Worm (Caenorhabditis elegans) whole organism, early embryonic: Measurements from ENCODE around the gene eat-17.

ENCODE experiments used
- F13C5.2 ChIP-seq: sonication (generic microtip); optimal IDR thresholded peaks from 2 replicates; lab custom pipeline; 2017; ENCODE audit warnings: mild to moderate bottlenecking, missing genetic modification characterization, inconsistent platforms, missing compliant biosample characterization
- aly-1 ChIP-seq: sonication (generic microtip); optimal IDR thresholded peaks from 2 replicates; lab custom pipeline; 2016; ENCODE audit warnings: missing genetic modification characterization, missing compliant biosample characterization
- ama-1 ChIP-seq: fragments of 150-350 bp; optimal IDR thresholded peaks from 2 replicates; lab custom pipeline; 2014
- ceh-36 ChIP-seq: sonication (generic microtip); optimal IDR thresholded peaks from 2 replicates; lab custom pipeline; 2016; ENCODE audit warnings: missing genetic modification characterization, inconsistent platforms, missing compliant biosample characterization
- ets-7 ChIP-seq: sonication (generic microtip); optimal IDR thresholded peaks from 2 replicates; lab custom pipeline; 2016; ENCODE audit warnings: missing genotype, missing genetic modification characterization, missing compliant biosample characterization
- flt-1 ChIP-seq: fragments of 200-800 bp; sonication (Bioruptor generic); IDR thresholded peaks from 2 replicates; pipeline ENCODE4 v1.3.6; 2022; ENCODE audit warnings: missing genetic modification characterization, missing compliant biosample characterization
- hmg-4 ChIP-seq: fragments of 200-800 bp; sonication (Bioruptor generic); optimal IDR thresholded peaks from 2 replicates; lab custom pipeline; 2018; ENCODE audit warnings: mild to moderate bottlenecking, missing genetic modification characterization, missing compliant biosample characterization
- hnd-1 ChIP-seq: sonication (generic microtip); optimal IDR thresholded peaks from 2 replicates; lab custom pipeline; 2016; ENCODE audit warnings: missing genetic modification characterization, missing compliant biosample characterization
- pes-1 ChIP-seq: fragments of 200-800 bp; sonication (Bioruptor generic); IDR thresholded peaks from 2 replicates; pipeline ENCODE4 v1.3.6; 2022; ENCODE audit warnings: missing genetic modification reagents, missing genetic modification characterization, missing compliant biosample characterization
- scrt-1 ChIP-seq: fragments of 200-800 bp; sonication (Bioruptor generic); IDR thresholded peaks from 2 replicates; pipeline ENCODE4 v1.3.6; 2022; ENCODE audit warnings: missing genetic modification characterization, missing compliant biosample characterization
- sea-1 ChIP-seq: fragments of 200-800 bp; sonication (Bioruptor generic); conservative IDR thresholded peaks from 2 replicates; pipeline ENCODE4 v1.3.6; 2022; ENCODE audit warnings: missing genetic modification characterization, missing compliant biosample characterization
- tbx-11 ChIP-seq: fragments of 200-800 bp; sonication (Bioruptor generic); IDR thresholded peaks from 2 replicates; pipeline ENCODE4 v1.3.6; 2022; ENCODE audit warnings: missing genetic modification characterization, missing compliant biosample characterization

DNA sequence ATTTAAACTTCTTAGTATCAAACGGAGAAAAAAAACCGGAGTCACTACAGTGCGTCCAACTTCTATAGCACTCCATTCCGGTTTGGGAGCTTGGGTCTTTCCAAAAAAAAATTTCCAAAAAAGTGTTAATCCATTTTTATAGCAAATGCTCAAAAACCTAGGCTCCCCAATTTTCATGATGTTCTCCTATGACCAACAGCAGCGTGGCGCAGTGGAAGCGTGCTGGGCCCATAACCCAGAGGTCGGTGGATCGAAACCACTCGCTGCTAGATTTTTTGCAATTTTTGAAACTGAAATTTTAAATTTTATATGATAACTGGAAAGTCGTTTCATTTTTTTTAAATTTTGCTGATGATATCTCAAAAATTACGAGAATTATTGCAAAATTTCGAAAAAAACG lies 24.3 kb upstream of the eat-17 start:
- TF ChIP-seq hmg-4 (GFP tag; lab: Kevin White, UChicago), result no peak
- no peak for TF ChIP-seq hnd-1 (tag; lab: Kevin White, UChicago)
- no peak for TF ChIP-seq ama-1 (lab: Kevin White, UChicago)
- TF ChIP-seq pes-1 (GFP tag; lab: Robert Waterston, UW), result no peak
- TF ChIP-seq aly-1, result no peak
- no peak for TF ChIP-seq flt-1 (GFP tag; lab: Robert Waterston, UW)
- TF ChIP-seq scrt-1, result no peak
- TF ChIP-seq ets-7 (tag; lab: Kevin White, UChicago), result no peak
- no peak for TF ChIP-seq sea-1 (GFP tag; lab: Robert Waterston, UW)
- TF ChIP-seq ceh-36 (tag; lab: Kevin White, UChicago), result no peak
- TF ChIP-seq F13C5.2 (tag; lab: Kevin White, UChicago), result no peak
- TF ChIP-seq tbx-11, result no peak
